Worm (Caenorhabditis elegans) whole organism, L2 larva: Measurements from ENCODE around the gene Y43E12A.2.

Experiments
- ZK546.5 ChIP-seq: sonication (generic microtip); optimal IDR thresholded peaks from 2 replicates; lab custom pipeline; 2017; ENCODE audit warnings: missing biosample characterization, missing genetic modification characterization
- ama-1 ChIP-seq: fragments of 150-350 bp; optimal IDR thresholded peaks from 2 replicates; lab custom pipeline; 2018; ENCODE audit warnings: inconsistent platforms
- blmp-1 ChIP-seq: sonication (generic microtip); optimal IDR thresholded peaks from 2 replicates; lab custom pipeline; 2017; ENCODE audit warnings: missing genetic modification characterization, mild to moderate bottlenecking, missing compliant biosample characterization, antibody characterized with exemption, moderate library complexity; ENCODE audit not compliant: insufficient read depth
- mdl-1 ChIP-seq, 2 experiments: fragments of 150-350 bp in 1 of 2; sonication (generic microtip) in 1 of 2; optimal IDR thresholded peaks; 2 replicates each; lab custom pipeline; 2017; ENCODE audit warnings: missing biosample characterization in 2 of 2, missing genetic modification characterization in 2 of 2
- nhr-21 ChIP-seq: fragments of 150-350 bp; optimal IDR thresholded peaks from 2 replicates; lab custom pipeline; 2014; ENCODE audit warnings: missing biosample characterization, missing genetic modification characterization

ce11 chrIV:11009928-11010327, 28.1 kb downstream of the Y43E12A.2 start:
- no peak for TF ChIP-seq nhr-21 (tag; lab: Kevin White, UChicago)
- no peak for TF ChIP-seq ama-1 (lab: Kevin White, UChicago)
- no peak for TF ChIP-seq mdl-1 (tag; optimal IDR thresholded peaks at IDR 0.05; lab: Kevin White, UChicago)
- TF ChIP-seq blmp-1 (tag; lab: Kevin White, UChicago), result no peak
- TF ChIP-seq ZK546.5 (tag; lab: Kevin White, UChicago), result no peak
